Worm (Caenorhabditis elegans) whole organism, L3 larva: ENCODE measurements around the gene T07H8.11.

Experiments used
- ceh-16 ChIP-seq: sonication (generic microtip); optimal IDR thresholded peaks from 2 replicates; lab custom pipeline; 2017; ENCODE audit warnings: missing biosample characterization, missing genetic modification characterization
- ceh-9 ChIP-seq: sonication (generic microtip); optimal IDR thresholded peaks from 2 replicates; lab custom pipeline; 2018; ENCODE audit warnings: missing biosample characterization, missing genetic modification characterization
- egl-27 ChIP-seq: sonication (generic microtip); optimal IDR thresholded peaks from 4 replicates; lab custom pipeline; 2017; ENCODE audit warnings: missing biosample characterization, missing genetic modification reagents, missing genetic modification characterization
- elt-2 ChIP-seq: sonication (generic microtip); optimal IDR thresholded peaks from 2 replicates; lab custom pipeline; 2016; ENCODE audit warnings: missing genetic modification reagents, mild to moderate bottlenecking, missing genetic modification characterization, missing compliant biosample characterization
- eor-1 ChIP-seq, 2 experiments: fragments of 150-350 bp; optimal IDR thresholded peaks; 2 replicates each; lab custom pipeline; 2014 to 2018; ENCODE audit warnings: missing biosample characterization in 2 of 2, missing genetic modification characterization in 2 of 2
- hmg-11 ChIP-seq: sonication (generic microtip); optimal IDR thresholded peaks from 2 replicates; lab custom pipeline; 2016; ENCODE audit warnings: missing genetic modification characterization, missing compliant biosample characterization
- mml-1 ChIP-seq: fragments of 150-350 bp; sonication (generic microtip); optimal IDR thresholded peaks from 3 replicates; lab custom pipeline; 2014; ENCODE audit warnings: missing biosample characterization, missing genetic modification characterization
- nhr-11 ChIP-seq: fragments of 150-350 bp; optimal IDR thresholded peaks from 2 replicates; lab custom pipeline; 2014; ENCODE audit warnings: missing biosample characterization, missing genetic modification characterization
- nhr-237 ChIP-seq: fragments of 150-350 bp; optimal IDR thresholded peaks from 2 replicates; lab custom pipeline; 2014; ENCODE audit warnings: missing biosample characterization, missing genetic modification characterization
- nhr-25 ChIP-seq: sonication (generic microtip); optimal IDR thresholded peaks from 2 replicates; lab custom pipeline; 2017; ENCODE audit warnings: missing biosample characterization, missing genetic modification characterization
- nhr-43 ChIP-seq: sonication (generic microtip); optimal IDR thresholded peaks from 2 replicates; lab custom pipeline; 2016; ENCODE audit warnings: mild to moderate bottlenecking, missing genetic modification characterization, missing compliant biosample characterization; ENCODE audit not compliant: poor library complexity, severe bottlenecking

Gene T07H8.11

DNA sequence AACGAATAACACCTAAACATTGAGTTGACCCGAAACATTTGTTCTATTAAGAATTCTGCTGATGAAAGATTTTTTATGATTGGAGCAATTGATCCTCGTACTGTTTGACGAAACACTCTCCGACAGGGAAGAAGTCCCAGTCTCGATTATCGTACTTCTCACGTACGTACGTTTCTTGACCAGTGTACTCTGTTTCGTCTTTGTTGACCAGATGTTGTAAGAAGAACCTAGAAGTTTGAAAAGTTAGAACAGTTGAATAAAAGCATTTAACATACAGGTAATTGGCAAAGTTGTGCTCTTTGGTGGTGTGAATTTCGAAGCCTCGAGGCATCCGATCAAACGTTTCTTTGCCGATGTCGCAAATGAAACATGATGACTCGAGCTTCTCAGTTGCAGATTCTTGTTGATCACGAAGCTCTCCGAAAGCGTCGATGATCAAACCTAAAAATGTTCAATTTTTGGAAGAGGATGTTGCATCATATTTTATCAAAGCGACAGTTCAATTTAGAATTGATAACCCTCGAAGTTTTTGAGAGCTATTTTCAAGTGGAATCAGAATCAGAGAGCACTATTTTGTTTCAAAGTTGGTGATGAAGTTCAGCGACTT is 49.2 kb downstream of the T07H8.11 start:
- TF ChIP-seq nhr-11 (tag; lab: Kevin White, UChicago) (no peak), hmg-11 (no peak), nhr-237 (no peak), ceh-9 (tag; lab: Kevin White, UChicago) (no peak), eor-1 (tag; optimal IDR thresholded peaks at IDR 0.05; lab: Kevin White, UChicago) (no peak), ceh-16 (tag; lab: Kevin White, UChicago) (no peak), mml-1 (tag; lab: Kevin White, UChicago) (no peak), egl-27 (tag; lab: Kevin White, UChicago) (no peak)
- TF ChIP-seq, all 47 proteins: peak for 0

DNA sequence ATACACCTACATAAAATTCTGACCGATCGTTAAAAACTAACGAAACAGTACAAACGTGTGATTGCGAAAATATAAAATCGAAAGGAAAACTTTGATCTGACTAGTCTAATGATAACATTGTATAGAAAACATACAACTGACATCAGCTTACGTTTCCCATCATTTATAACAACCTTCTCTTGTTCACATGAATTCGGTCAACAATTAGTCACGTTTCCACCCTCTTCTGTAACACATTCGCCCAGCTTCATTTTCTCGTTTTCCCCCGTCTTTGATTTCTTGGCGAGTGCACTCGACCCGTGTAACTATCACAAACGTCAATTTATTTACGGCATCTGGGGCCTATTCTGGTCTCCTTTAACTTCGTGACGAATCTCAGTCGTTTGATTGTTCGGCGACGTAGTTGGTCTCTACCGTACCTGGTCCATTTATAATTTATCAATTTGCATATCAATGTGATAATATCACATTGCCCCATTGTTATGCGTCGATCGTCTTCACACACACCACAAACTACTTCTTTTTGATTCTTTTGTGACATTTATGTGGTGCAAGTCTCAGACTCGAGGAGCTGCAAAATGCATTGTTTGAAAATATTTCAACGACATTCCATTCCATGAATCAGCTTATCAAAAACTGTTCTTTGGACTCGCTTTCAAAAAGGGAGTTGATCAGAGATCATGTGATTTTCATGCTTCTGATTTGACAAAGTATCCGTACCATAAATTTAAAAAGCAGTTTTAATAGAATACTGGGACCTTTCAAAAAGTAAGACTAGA is 50.2 kb downstream of the T07H8.11 start:
- TF ChIP-seq nhr-25 (tag; lab: Kevin White, UChicago) (peak; percentile 39), elt-2 (tag; lab: Kevin White, UChicago) (peak; percentile 46), nhr-43 (tag; lab: Kevin White, UChicago) (no peak)
